Worm (Caenorhabditis elegans): Measurements from ENCODE around the gene D1086.10.

DNA sequence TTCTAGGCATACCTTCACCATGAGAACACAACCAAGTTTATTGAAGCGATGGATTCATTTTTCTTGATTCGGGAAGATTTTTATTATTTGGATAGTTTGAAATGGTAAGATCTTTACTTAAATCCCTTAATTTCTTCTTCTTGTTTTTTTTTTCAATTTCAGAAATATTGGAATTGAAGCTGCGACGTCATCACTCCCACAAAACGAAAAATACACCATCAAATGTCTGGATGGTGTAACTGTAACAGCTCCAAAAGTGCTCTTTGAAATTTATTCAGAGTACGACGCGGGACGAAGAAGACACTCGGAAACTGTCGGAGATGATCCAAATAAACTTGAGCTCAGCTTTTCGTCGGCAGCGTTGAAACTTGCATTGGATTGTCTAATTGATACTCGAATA, 18.1 kb upstream of the D1086.10 start, which contains the start of gene D1086.21:
- TF ChIP-seq nhr-11 (tag; optimal IDR thresholded peaks at IDR 0.05) (no peak), ceh-20 (GFP tag; IDR thresholded peaks at IDR 0.05) (no peak), pha-4 (GFP tag; IDR thresholded peaks at IDR 0.05) (no peak), pha-4 (tag; optimal IDR thresholded peaks at IDR 0.05) (no peak), ama-1 (optimal IDR thresholded peaks at IDR 0.05) (no peak), lin-15B (tag; optimal IDR thresholded peaks at IDR 0.05) (no peak), php-3 (GFP tag; IDR thresholded peaks at IDR 0.05) (no peak)

Measured in whole organism, L4 larva.